Worm (Caenorhabditis elegans) whole organism, L2 larva: ENCODE results near the gene B0281.5.

Source experiments
- ceh-16 ChIP-seq: fragments of 150-350 bp; optimal IDR thresholded peaks from 2 replicates; lab custom pipeline; 2014; ENCODE audit warnings: missing biosample characterization, missing genetic modification characterization
- ceh-82 ChIP-seq: fragments of 150-350 bp; optimal IDR thresholded peaks from 2 replicates; lab custom pipeline; 2014; ENCODE audit warnings: missing biosample characterization, missing genetic modification characterization
- crh-2 ChIP-seq: sonication (generic microtip); optimal IDR thresholded peaks from 2 replicates; lab custom pipeline; 2017; ENCODE audit warnings: missing biosample characterization, missing genetic modification characterization
- lin-13 ChIP-seq: fragments of 150-350 bp; optimal IDR thresholded peaks from 2 replicates; lab custom pipeline; 2014; ENCODE audit warnings: missing biosample characterization, missing genetic modification reagents, missing genetic modification characterization
- nhr-10 ChIP-seq: sonication (generic microtip); optimal IDR thresholded peaks from 2 replicates; lab custom pipeline; 2017; ENCODE audit warnings: missing biosample characterization, missing genetic modification characterization
- nhr-237 ChIP-seq: fragments of 150-350 bp; optimal IDR thresholded peaks from 2 replicates; lab custom pipeline; 2014; ENCODE audit warnings: missing biosample characterization, missing genetic modification characterization
- nhr-25 ChIP-seq: fragments of 150-350 bp; sonication (generic microtip); optimal IDR thresholded peaks from 3 replicates; lab custom pipeline; 2014; ENCODE audit warnings: missing biosample characterization, missing genetic modification characterization
- skn-1 ChIP-seq: sonication (generic microtip); optimal IDR thresholded peaks from 2 replicates; lab custom pipeline; 2017; ENCODE audit warnings: missing biosample characterization, missing genetic modification characterization
- snpc-4 ChIP-seq: fragments of 150-350 bp; optimal IDR thresholded peaks from 2 replicates; lab custom pipeline; 2014; ENCODE audit warnings: missing biosample characterization, missing genetic modification characterization
- unc-39 ChIP-seq: fragments of 150-350 bp; optimal IDR thresholded peaks from 2 replicates; lab custom pipeline; 2014; ENCODE audit warnings: missing biosample characterization, missing genetic modification characterization
- unc-55 ChIP-seq: fragments of 150-350 bp; sonication (generic microtip); optimal IDR thresholded peaks from 3 replicates; lab custom pipeline; 2014; ENCODE audit warnings: missing biosample characterization, missing genetic modification reagents, missing genetic modification characterization
- ztf-4 ChIP-seq: fragments of 150-350 bp; optimal IDR thresholded peaks from 2 replicates; lab custom pipeline; 2014; ENCODE audit warnings: missing biosample characterization, missing genetic modification characterization

DNA sequence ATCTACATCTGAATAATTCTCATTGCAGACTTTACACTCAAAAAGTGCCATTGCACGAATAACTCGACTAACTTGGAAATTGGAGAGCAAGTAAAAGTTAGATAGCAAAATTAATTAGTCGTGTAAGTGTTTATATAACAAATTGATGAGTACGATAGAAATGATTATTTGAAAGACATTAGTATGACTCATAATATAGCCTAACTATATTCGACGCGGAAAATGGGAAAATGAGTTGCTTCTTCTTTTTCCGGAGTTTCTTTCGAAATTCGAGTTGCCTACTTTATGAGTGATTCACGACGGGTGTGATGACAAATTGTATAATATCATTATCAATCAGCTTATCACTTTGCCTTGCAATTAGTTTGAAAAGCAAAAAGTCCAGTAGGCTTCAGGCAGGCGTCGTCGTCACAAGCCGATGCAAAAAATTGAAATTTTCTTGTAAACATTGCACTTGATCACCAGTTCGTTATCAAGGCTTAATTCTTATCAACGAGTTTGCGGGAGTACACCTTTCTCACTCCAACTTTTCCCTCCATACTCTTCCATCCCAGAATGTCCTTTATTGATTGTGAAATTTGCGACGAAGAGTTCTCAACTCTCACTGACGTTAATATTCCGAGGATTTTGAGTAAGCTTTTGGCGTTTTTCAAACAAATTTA lies 22.2 kb upstream of the B0281.5 start, which contains the start of the genes ZK1240.6 and ZK1240.2:
- TF ChIP-seq skn-1 (no peak), crh-2 (tag; lab: Kevin White, UChicago) (no peak), lin-13 (GFP tag; lab: Kevin White, UChicago) (no peak), nhr-25 (no peak), unc-55 (GFP tag; lab: Kevin White, UChicago) (no peak), snpc-4 (tag; lab: Kevin White, UChicago) (no peak), nhr-10 (tag; lab: Kevin White, UChicago) (no peak), unc-39 (tag; lab: Kevin White, UChicago) (no peak), nhr-237 (tag; lab: Kevin White, UChicago) (no peak), ztf-4 (no peak), ceh-82 (tag; lab: Kevin White, UChicago) (no peak), ceh-16 (tag; lab: Kevin White, UChicago) (no peak)
